Worm (Caenorhabditis elegans) whole organism, L4 larva: ENCODE data around the gene spp-22.

Experiments used
- F26F4.8 ChIP-seq: fragments of 200-800 bp; sonication (Bioruptor generic); conservative IDR thresholded peaks from 2 replicates; pipeline ENCODE4 v1.3.6; 2022; ENCODE audit warnings: missing genetic modification characterization, missing compliant biosample characterization
- T20F7.1 ChIP-seq: fragments of 200-800 bp; sonication (Bioruptor generic); optimal IDR thresholded peaks from 2 replicates; lab custom pipeline; 2018; ENCODE audit warnings: mild to moderate bottlenecking, missing genetic modification characterization, missing compliant biosample characterization
- dmd-9 ChIP-seq: fragments of 200-800 bp; sonication (Bioruptor generic); IDR thresholded peaks from 2 replicates; pipeline ENCODE4 v1.3.6; 2022; ENCODE audit warnings: missing genetic modification reagents, missing genetic modification characterization, missing compliant biosample characterization

DNA sequence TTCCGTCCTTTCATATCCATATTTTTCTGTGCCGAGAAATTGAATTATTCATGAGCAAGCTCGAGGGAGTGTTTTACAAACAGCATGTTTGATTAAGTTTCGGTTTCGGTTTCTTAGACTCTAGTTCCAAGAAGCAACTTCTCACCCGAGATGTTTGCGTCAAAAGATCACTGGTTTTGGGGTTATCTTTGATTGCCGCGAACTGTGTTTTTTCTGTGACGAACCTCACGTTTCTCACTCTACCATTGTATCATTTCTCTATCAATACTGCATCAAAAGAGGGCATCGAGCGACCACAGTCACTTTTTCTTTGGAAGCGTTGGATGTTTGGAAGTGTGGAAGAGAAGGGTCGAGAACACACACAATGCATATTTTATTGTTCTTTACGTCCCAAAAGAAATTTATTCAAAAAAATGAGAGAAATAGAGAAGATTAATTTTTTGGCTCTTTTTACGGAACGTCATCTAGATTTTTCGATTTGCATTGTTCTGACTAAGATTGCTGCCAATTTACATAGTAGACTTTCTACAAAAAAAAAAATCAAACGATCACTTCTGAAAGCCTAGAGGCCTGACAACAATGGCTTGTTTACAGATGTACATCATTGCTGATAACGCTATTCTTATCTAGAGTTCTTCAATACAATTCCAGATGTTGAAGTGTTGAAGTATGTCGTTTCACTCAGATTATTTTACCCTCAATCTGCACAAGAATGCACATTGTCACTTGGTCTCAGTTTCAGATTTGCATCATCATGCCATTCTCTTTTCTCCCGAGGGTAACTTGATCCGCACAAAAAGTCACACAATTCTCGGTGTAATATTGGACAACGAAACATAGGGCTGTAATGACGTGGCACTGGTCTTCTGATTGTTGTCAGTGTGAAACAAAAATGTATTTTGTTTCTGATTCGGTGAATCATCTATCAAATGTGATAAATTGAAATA is 21.9 kb downstream of the spp-22 start:
- no peak for TF ChIP-seq T20F7.1 (GFP tag; lab: Kevin White, UChicago)
- TF ChIP-seq F26F4.8 (GFP tag; lab: Robert Waterston, UW): no peak
- no peak for TF ChIP-seq dmd-9 (GFP tag; lab: Robert Waterston, UW)
